Fruit fly (Drosophila melanogaster) whole organism, embryonic: Measurements from ENCODE around the gene Hel25E.

Source experiments
- Antp ChIP-seq: fragments of 200-800 bp; sonication (Bioruptor generic); optimal IDR thresholded peaks from 3 replicates; lab custom pipeline; 2016; ENCODE audit warnings: missing biosample characterization, missing genetic modification characterization
- Asciz ChIP-seq: fragments of 200-800 bp; sonication (Bioruptor generic); optimal IDR thresholded peaks from 2 replicates; lab custom pipeline; 2017; ENCODE audit warnings: missing biosample characterization, mild to moderate bottlenecking, missing genetic modification characterization, missing genetic modification reagents
- CG10979 ChIP-seq: fragments of 200-800 bp; sonication (Bioruptor generic); optimal IDR thresholded peaks from 2 replicates; lab custom pipeline; 2018; ENCODE audit warnings: missing biosample characterization, mild to moderate bottlenecking, missing genetic modification characterization, moderate library complexity
- CG11560 ChIP-seq: fragments of 200-800 bp; sonication (Bioruptor generic); IDR thresholded peaks from 3 replicates; pipeline ENCODE4 v1.3.6; 2022; ENCODE audit warnings: missing biosample characterization, missing genetic modification characterization
- CG12769 ChIP-seq: fragments of 200-800 bp; sonication (Bioruptor generic); optimal IDR thresholded peaks from 2 replicates; lab custom pipeline; 2019; ENCODE audit warnings: missing biosample characterization, mild to moderate bottlenecking, missing genetic modification characterization, moderate library complexity
- CG12942 ChIP-seq: fragments of 200-800 bp; sonication (Bioruptor generic); optimal IDR thresholded peaks from 3 replicates; lab custom pipeline; 2016; ENCODE audit warnings: missing biosample characterization, missing genetic modification characterization
- CG13775 ChIP-seq: fragments of 200-800 bp; sonication (Bioruptor generic); optimal IDR thresholded peaks from 3 replicates; lab custom pipeline; 2017; ENCODE audit warnings: missing biosample characterization, mild to moderate bottlenecking, missing genetic modification characterization
- CG14710 ChIP-seq: fragments of 200-800 bp; sonication (Bioruptor generic); optimal IDR thresholded peaks from 3 replicates; lab custom pipeline; 2019; ENCODE audit warnings: missing biosample characterization, mild to moderate bottlenecking, missing genetic modification characterization, moderate library complexity
- CG17186 ChIP-seq: fragments of 200-800 bp; sonication (Bioruptor generic); optimal IDR thresholded peaks from 3 replicates; lab custom pipeline; 2017; ENCODE audit warnings: missing biosample characterization, missing genetic modification reagents, missing genetic modification characterization
- CG17829 ChIP-seq: fragments of 200-800 bp; optimal IDR thresholded peaks from 2 replicates; lab custom pipeline; 2019; ENCODE audit warnings: missing biosample characterization, mild to moderate bottlenecking, missing genetic modification characterization, moderate library complexity
- CG4282 ChIP-seq: fragments of 200-800 bp; sonication (Bioruptor generic); optimal IDR thresholded peaks from 2 replicates; lab custom pipeline; 2016; ENCODE audit warnings: missing biosample characterization, missing genetic modification characterization
- CG4424 ChIP-seq: fragments of 200-800 bp; sonication (Bioruptor generic); optimal IDR thresholded peaks from 3 replicates; lab custom pipeline; 2016; ENCODE audit warnings: missing biosample characterization, missing genetic modification characterization
- CG4820 ChIP-seq: fragments of 200-800 bp; sonication (Bioruptor generic); optimal IDR thresholded peaks from 3 replicates; lab custom pipeline; 2016; ENCODE audit warnings: missing biosample characterization, missing genetic modification characterization
- CG7963 ChIP-seq: fragments of 200-800 bp; sonication (Bioruptor generic); IDR thresholded peaks from 3 replicates; pipeline ENCODE4 v1.3.6; 2022; ENCODE audit warnings: missing biosample characterization, missing genetic modification characterization; ENCODE audit not compliant: partially characterized antibody
- CG8290 ChIP-seq, 3 experiments: fragments of 200-800 bp; sonication (Bioruptor generic); optimal IDR thresholded peaks; 2 replicates each; lab custom pipeline; 2016 to 2019; ENCODE audit warnings: missing biosample characterization in 3 of 3, missing genetic modification characterization in 3 of 3, mild to moderate bottlenecking in 2 of 3, moderate library complexity in 1 of 3
- CG8359 ChIP-seq: fragments of 200-800 bp; sonication (Bioruptor generic); optimal IDR thresholded peaks from 2 replicates; lab custom pipeline; 2017; ENCODE audit warnings: missing biosample characterization, mild to moderate bottlenecking, missing genetic modification characterization, borderline replicate concordance
- CG8388 ChIP-seq: fragments of 200-800 bp; sonication (Bioruptor generic); optimal IDR thresholded peaks from 2 replicates; lab custom pipeline; 2019; ENCODE audit warnings: missing biosample characterization, mild to moderate bottlenecking, missing genetic modification characterization, moderate library complexity
- CG8478 ChIP-seq: fragments of >200 bp; optimal IDR thresholded peaks from 2 replicates; lab custom pipeline; 2018
- CTCF ChIP-seq: fragments of 200-800 bp; sonication (Bioruptor generic); optimal IDR thresholded peaks from 2 replicates; lab custom pipeline; 2017; ENCODE audit warnings: missing biosample characterization, mild to moderate bottlenecking, missing genetic modification characterization, moderate library complexity
- Chrac-16 ChIP-seq: fragments of 200-800 bp; sonication (Bioruptor generic); optimal IDR thresholded peaks from 3 replicates; lab custom pipeline; 2016; ENCODE audit warnings: missing biosample characterization, missing genetic modification characterization
- Dll ChIP-seq: fragments of 200-800 bp; sonication (Bioruptor generic); IDR thresholded peaks from 4 replicates; pipeline ENCODE4 v1.3.6; 2022; ENCODE audit warnings: missing biosample characterization, missing genetic modification characterization; ENCODE audit not compliant: partially characterized antibody
- Ets65A ChIP-seq: fragments of 200-800 bp; sonication (Bioruptor generic); peaks from one replicate; lab custom pipeline; 2016; ENCODE audit warnings: missing biosample characterization, missing genetic modification characterization
- Gug ChIP-seq: fragments of 200-800 bp; sonication (Bioruptor generic); IDR thresholded peaks from 4 replicates; pipeline ENCODE4 v1.3.6; 2022; ENCODE audit warnings: missing biosample characterization, missing genetic modification characterization
- Hsf ChIP-seq: fragments of 200-800 bp; sonication (Bioruptor generic); optimal IDR thresholded peaks from 3 replicates; lab custom pipeline; 2016; ENCODE audit warnings: missing biosample characterization, missing genetic modification characterization
- MESR4 ChIP-seq: fragments of 200-800 bp; sonication (Bioruptor generic); optimal IDR thresholded peaks from 2 replicates; lab custom pipeline; 2018; ENCODE audit warnings: missing biosample characterization, mild to moderate bottlenecking, missing genetic modification characterization, moderate library complexity
- Meics ChIP-seq: fragments of 200-800 bp; sonication (Bioruptor generic); optimal IDR thresholded peaks from 2 replicates; lab custom pipeline; 2017; ENCODE audit warnings: missing biosample characterization, mild to moderate bottlenecking, missing genetic modification characterization
- Side ChIP-seq: fragments of 200-800 bp; sonication (Bioruptor generic); optimal IDR thresholded peaks from 2 replicates; lab custom pipeline; 2016; ENCODE audit warnings: missing biosample characterization, missing genetic modification characterization
- ara ChIP-seq: fragments of 200-800 bp; sonication (Bioruptor generic); IDR thresholded peaks from 2 replicates; pipeline ENCODE4 v1.3.6; 2022; ENCODE audit warnings: missing biosample characterization, missing genetic modification characterization
- chif ChIP-seq, 2 experiments: fragments of 200-800 bp; sonication (Bioruptor generic); optimal IDR thresholded peaks; 3 replicates each; lab custom pipeline; 2016; ENCODE audit warnings: missing biosample characterization in 2 of 2, missing genetic modification characterization in 2 of 2
- chm ChIP-seq: fragments of 200-800 bp; sonication (Bioruptor generic); IDR thresholded peaks from 2 replicates; pipeline ENCODE4 v1.3.6; 2022; ENCODE audit warnings: missing biosample characterization, missing genetic modification characterization
- ci ChIP-seq: fragments of 200-800 bp; sonication (Bioruptor generic); IDR thresholded peaks from 3 replicates; pipeline ENCODE4 v1.3.6; 2022; ENCODE audit warnings: missing biosample characterization, missing genetic modification characterization
- disco-r ChIP-seq: fragments of 200-800 bp; sonication (Bioruptor generic); optimal IDR thresholded peaks from 2 replicates; lab custom pipeline; 2016; ENCODE audit warnings: missing biosample characterization, missing genetic modification characterization
- dmrt11E ChIP-seq: fragments of 200-800 bp; sonication (Bioruptor generic); optimal IDR thresholded peaks from 3 replicates; lab custom pipeline; 2018; ENCODE audit warnings: missing biosample characterization, mild to moderate bottlenecking, missing genetic modification characterization, moderate library complexity
- esg ChIP-seq: fragments of 200-800 bp; sonication (Bioruptor generic); conservative IDR thresholded peaks from 2 replicates; pipeline ENCODE4 v1.3.6; 2022; ENCODE audit warnings: missing biosample characterization, missing genetic modification characterization
- gem ChIP-seq: fragments of 200-800 bp; sonication (Bioruptor generic); optimal IDR thresholded peaks from 2 replicates; lab custom pipeline; 2019; ENCODE audit warnings: missing biosample characterization, mild to moderate bottlenecking, missing genetic modification characterization, moderate library complexity
- ind ChIP-seq: fragments of 200-800 bp; sonication (Bioruptor generic); optimal IDR thresholded peaks from 3 replicates; lab custom pipeline; 2016; ENCODE audit warnings: missing biosample characterization, missing genetic modification characterization
- jumu ChIP-seq: fragments of 200-800 bp; sonication (Bioruptor generic); optimal IDR thresholded peaks from 3 replicates; lab custom pipeline; 2016; ENCODE audit warnings: missing biosample characterization, missing genetic modification characterization
- knrl ChIP-seq: fragments of 200-800 bp; sonication (Bioruptor generic); IDR thresholded peaks from 3 replicates; pipeline ENCODE4 v1.3.6; 2022; ENCODE audit warnings: missing biosample characterization, missing genetic modification characterization; ENCODE audit not compliant: partially characterized antibody
- lola ChIP-seq, 3 experiments: fragments of >200 bp in 2 of 3; fragments of 200-800 bp in 1 of 3; sonication (Bioruptor generic) in 1 of 3; optimal IDR thresholded peaks; 2 replicates each; lab custom pipeline; 2017 to 2019; ENCODE audit warnings: missing biosample characterization in 3 of 3, missing genetic modification characterization in 3 of 3, mild to moderate bottlenecking in 1 of 3, moderate library complexity in 1 of 3
- mirr ChIP-seq: fragments of 200-800 bp; sonication (Bioruptor generic); optimal IDR thresholded peaks from 3 replicates; lab custom pipeline; 2018; ENCODE audit warnings: missing biosample characterization, mild to moderate bottlenecking, missing genetic modification characterization
- pum ChIP-seq: fragments of 200-800 bp; sonication (Bioruptor generic); optimal IDR thresholded peaks from 2 replicates; lab custom pipeline; 2016; ENCODE audit warnings: missing biosample characterization, missing genetic modification characterization
- row ChIP-seq: fragments of 200-800 bp; sonication (Bioruptor generic); IDR thresholded peaks from 3 replicates; pipeline ENCODE4 v1.3.6; 2022; ENCODE audit warnings: missing biosample characterization, missing genetic modification characterization
- sc ChIP-seq, 3 experiments: fragments of >200 bp in 2 of 3; fragments of 200-800 bp in 1 of 3; sonication (Bioruptor generic) in 1 of 3; optimal IDR thresholded peaks; 2 replicates in 2 of 3; 3 replicates in 1 of 3; lab custom pipeline; 2017; ENCODE audit warnings: mild to moderate bottlenecking in 1 of 3, missing biosample characterization in 1 of 3, missing genetic modification characterization in 1 of 3, missing genetic modification reagents in 1 of 3
- sens ChIP-seq: fragments of 200-800 bp; sonication (Bioruptor generic); peaks from one replicate; lab custom pipeline; 2016; ENCODE audit warnings: missing biosample characterization, missing genetic modification characterization
- sens-2 ChIP-seq: fragments of 200-800 bp; sonication (Bioruptor generic); IDR thresholded peaks from 2 replicates; pipeline ENCODE4 v1.3.6; 2022; ENCODE audit warnings: missing biosample characterization, missing genetic modification characterization
- stwl ChIP-seq: fragments of 200-800 bp; sonication (Bioruptor generic); optimal IDR thresholded peaks from 3 replicates; lab custom pipeline; 2018; ENCODE audit warnings: missing biosample characterization, mild to moderate bottlenecking, missing genetic modification characterization, moderate library complexity
- tna ChIP-seq: fragments of 200-800 bp; sonication (Bioruptor generic); IDR thresholded peaks from 2 replicates; pipeline ENCODE4 v1.3.6; 2022; ENCODE audit warnings: missing biosample characterization, missing genetic modification characterization; ENCODE audit not compliant: partially characterized antibody
- unpg ChIP-seq: fragments of 200-800 bp; sonication (Bioruptor generic); optimal IDR thresholded peaks from 3 replicates; lab custom pipeline; 2018; ENCODE audit warnings: missing biosample characterization, mild to moderate bottlenecking, missing genetic modification characterization, moderate library complexity
- wdn ChIP-seq: fragments of 200-800 bp; sonication (Bioruptor generic); IDR thresholded peaks from 2 replicates; pipeline ENCODE4 v1.3.6; 2022; ENCODE audit warnings: missing biosample characterization, missing genetic modification characterization
- zen ChIP-seq: fragments of 200-800 bp; sonication (Bioruptor generic); optimal IDR thresholded peaks from 3 replicates; lab custom pipeline; 2018; ENCODE audit warnings: missing biosample characterization, mild to moderate bottlenecking, missing genetic modification characterization, moderate library complexity

Hel25E gene

dm6 chr2L:5491220-5491619, 50.9 kb downstream of the Hel25E start (continued):
- no peak for TF ChIP-seq CG11560 (tag; lab: Robert Waterston, UW)
- TF ChIP-seq CG8359 = no peak
- TF ChIP-seq CG17829 (tag; lab: Kevin White, UChicago) = peak; percentile 21
- TF ChIP-seq gem (tag; lab: Kevin White, UChicago) = peak; percentile 44
- TF ChIP-seq CG4424 (GFP tag; lab: Kevin White, UChicago) = peak; percentile 19
- TF ChIP-seq lola (GFP tag; optimal IDR thresholded peaks at IDR 0.05; lab: Kevin White, UChicago) = peak in 1 of 3 experiments; percentile 45
- TF ChIP-seq zen (tag; lab: Kevin White, UChicago) = no peak
- no peak for TF ChIP-seq stwl (tag; lab: Kevin White, UChicago)
- no peak for TF ChIP-seq CG12942 (GFP tag; lab: Kevin White, UChicago)
- TF ChIP-seq Side (GFP tag; lab: Kevin White, UChicago) = no peak
- TF ChIP-seq sens-2 (GFP tag; lab: Robert Waterston, UW) = no peak
- no peak for TF ChIP-seq CG7963 (GFP tag; lab: Robert Waterston, UW)
- TF ChIP-seq ci (GFP tag; lab: Robert Waterston, UW) = peak; percentile 59; the same call in 1 of the 3 replicates
- TF ChIP-seq CG14710 (tag; lab: Kevin White, UChicago) = peak; percentile 24
- no peak for TF ChIP-seq Ets65A (GFP tag; lab: Kevin White, UChicago)
- peak; percentile 0 for TF ChIP-seq CG4820 (GFP tag; lab: Kevin White, UChicago)
- TF ChIP-seq Antp (GFP tag; lab: Kevin White, UChicago) = no peak
- TF ChIP-seq wdn (GFP tag; lab: Robert Waterston, UW) = no peak
- no peak for TF ChIP-seq CG8290 (GFP tag; optimal IDR thresholded peaks at IDR 0.05; lab: Kevin White, UChicago)
- no peak for TF ChIP-seq CG8290 (tag; optimal IDR thresholded peaks at IDR 0.05; lab: Kevin White, UChicago)
- TF ChIP-seq CG12769 (tag; lab: Kevin White, UChicago) = no peak
- TF ChIP-seq CG8388 (GFP tag; lab: Kevin White, UChicago) = peak; percentile 4
- TF ChIP-seq CG17186 (GFP tag; lab: Kevin White, UChicago) = no peak
- TF ChIP-seq MESR4 (GFP tag; lab: Kevin White, UChicago) = no peak
- TF ChIP-seq sc (optimal IDR thresholded peaks at IDR 0.05; lab: Kevin White, UChicago) = no peak
- no peak for TF ChIP-seq sc (GFP tag; optimal IDR thresholded peaks at IDR 0.05; lab: Kevin White, UChicago)
- no peak for TF ChIP-seq CG8478
- no peak for TF ChIP-seq CG4282 (GFP tag; lab: Kevin White, UChicago)
- peak; percentile 36; the same call in 2 of the 3 replicates for TF ChIP-seq row (GFP tag; lab: Robert Waterston, UW)
- no peak for TF ChIP-seq Asciz (GFP tag; lab: Kevin White, UChicago)
- no peak for TF ChIP-seq mirr (GFP tag; lab: Kevin White, UChicago)
- TF ChIP-seq disco-r (GFP tag; lab: Kevin White, UChicago) = no peak
- no peak for TF ChIP-seq jumu (GFP tag; lab: Kevin White, UChicago)
- 0 out of 2 replicates have a peak, but pooled peaks have one; percentile 15 for TF ChIP-seq chm
- no peak for TF ChIP-seq Dll (GFP tag; lab: Robert Waterston, UW)
- TF ChIP-seq Gug (GFP tag; lab: Robert Waterston, UW) = no peak
- TF ChIP-seq knrl (GFP tag; lab: Robert Waterston, UW) = no peak
- peak; percentile 24 for TF ChIP-seq CG13775 (GFP tag; lab: Kevin White, UChicago)
- TF ChIP-seq unpg (GFP tag; lab: Kevin White, UChicago) = peak; percentile 18
- TF ChIP-seq CTCF (GFP tag; lab: Kevin White, UChicago) = no peak
- TF ChIP-seq CG10979 (tag; lab: Kevin White, UChicago) = peak; percentile 51
- TF ChIP-seq Meics (GFP tag; lab: Kevin White, UChicago) = no peak
- peak; percentile 34 for TF ChIP-seq pum (GFP tag; lab: Kevin White, UChicago)
- TF ChIP-seq Hsf (GFP tag; lab: Kevin White, UChicago) = no peak
- peak; percentile 87 for TF ChIP-seq sens (GFP tag; lab: Kevin White, UChicago)
- TF ChIP-seq ind (GFP tag; lab: Kevin White, UChicago) = no peak
- TF ChIP-seq ara = peak; percentile 41; the same call in 1 of the 2 replicates
- TF ChIP-seq chif (GFP tag; optimal IDR thresholded peaks at IDR 0.05; lab: Kevin White, UChicago) = peak in 1 of 2 experiments; percentile 47
- peak; percentile 31 for TF ChIP-seq Chrac-16
- peak; percentile 15; the same call in 1 of the 2 replicates for TF ChIP-seq esg (GFP tag; lab: Robert Waterston, UW)
- TF ChIP-seq tna = no peak
- peak; percentile 62 for TF ChIP-seq dmrt11E
